Worm (Caenorhabditis elegans) whole organism, L2 larva: ENCODE data around the gene R10E4.7.

Experiments used
- C34F6.9 ChIP-seq: fragments of 150-350 bp; optimal IDR thresholded peaks from 2 replicates; lab custom pipeline; 2014; ENCODE audit warnings: missing biosample characterization, missing genetic modification characterization
- F13H6.1 ChIP-seq: sonication (generic microtip); optimal IDR thresholded peaks from 2 replicates; lab custom pipeline; 2016; ENCODE audit warnings: missing genetic modification characterization, missing compliant biosample characterization
- R02D3.7 ChIP-seq: fragments of 150-350 bp; optimal IDR thresholded peaks from 2 replicates; lab custom pipeline; 2014; ENCODE audit warnings: missing biosample characterization, missing genetic modification characterization
- Y55F3AM.14 ChIP-seq: fragments of 200-800 bp; sonication (Bioruptor generic); optimal IDR thresholded peaks from 2 replicates; lab custom pipeline; 2018; ENCODE audit warnings: mild to moderate bottlenecking, missing genetic modification characterization, missing compliant biosample characterization
- ZK546.5 ChIP-seq: sonication (generic microtip); optimal IDR thresholded peaks from 2 replicates; lab custom pipeline; 2017; ENCODE audit warnings: missing biosample characterization, missing genetic modification characterization
- alr-1 ChIP-seq: fragments of 150-350 bp; optimal IDR thresholded peaks from 2 replicates; lab custom pipeline; 2014; ENCODE audit warnings: missing biosample characterization, missing genetic modification characterization
- aly-2 ChIP-seq: fragments of 150-350 bp; optimal IDR thresholded peaks from 2 replicates; lab custom pipeline; 2014; ENCODE audit warnings: missing biosample characterization, missing genetic modification characterization
- ama-1 ChIP-seq: fragments of 150-350 bp; optimal IDR thresholded peaks from 2 replicates; lab custom pipeline; 2018; ENCODE audit warnings: inconsistent platforms
- blmp-1 ChIP-seq: sonication (generic microtip); optimal IDR thresholded peaks from 2 replicates; lab custom pipeline; 2017; ENCODE audit warnings: missing genetic modification characterization, mild to moderate bottlenecking, missing compliant biosample characterization, antibody characterized with exemption, moderate library complexity; ENCODE audit not compliant: insufficient read depth
- ceh-16 ChIP-seq: fragments of 150-350 bp; optimal IDR thresholded peaks from 2 replicates; lab custom pipeline; 2014; ENCODE audit warnings: missing biosample characterization, missing genetic modification characterization
- ceh-82 ChIP-seq: fragments of 150-350 bp; optimal IDR thresholded peaks from 2 replicates; lab custom pipeline; 2014; ENCODE audit warnings: missing biosample characterization, missing genetic modification characterization
- crh-2 ChIP-seq: sonication (generic microtip); optimal IDR thresholded peaks from 2 replicates; lab custom pipeline; 2017; ENCODE audit warnings: missing biosample characterization, missing genetic modification characterization
- dmd-4 ChIP-seq: sonication (generic microtip); optimal IDR thresholded peaks from 2 replicates; lab custom pipeline; 2017; ENCODE audit warnings: missing biosample characterization, missing genetic modification characterization
- egl-27 ChIP-seq: sonication (generic microtip); optimal IDR thresholded peaks from 3 replicates; lab custom pipeline; 2017; ENCODE audit warnings: missing biosample characterization, missing genetic modification reagents, missing genetic modification characterization
- elt-1 ChIP-seq: fragments of 150-350 bp; optimal IDR thresholded peaks from 2 replicates; lab custom pipeline; 2014; ENCODE audit warnings: missing biosample characterization, missing genetic modification characterization
- elt-3 ChIP-seq: sonication (generic microtip); optimal IDR thresholded peaks from 2 replicates; lab custom pipeline; 2017; ENCODE audit warnings: missing biosample characterization, missing genetic modification characterization
- fos-1 ChIP-seq: fragments of 150-350 bp; optimal IDR thresholded peaks from 2 replicates; lab custom pipeline; 2014; ENCODE audit warnings: missing biosample characterization, missing genetic modification characterization
- gmeb-1 ChIP-seq: fragments of 150-350 bp; optimal IDR thresholded peaks from 2 replicates; lab custom pipeline; 2014; ENCODE audit warnings: missing biosample characterization, missing genetic modification characterization
- lin-11 ChIP-seq: fragments of 150-350 bp; sonication (generic microtip); optimal IDR thresholded peaks from 2 replicates; lab custom pipeline; 2014; ENCODE audit warnings: missing biosample characterization, missing genetic modification characterization, inconsistent platforms, mixed read lengths
- lin-13 ChIP-seq: fragments of 150-350 bp; optimal IDR thresholded peaks from 2 replicates; lab custom pipeline; 2014; ENCODE audit warnings: missing biosample characterization, missing genetic modification reagents, missing genetic modification characterization
- lin-39 ChIP-seq: fragments of 150-350 bp; optimal IDR thresholded peaks from 2 replicates; lab custom pipeline; 2014; ENCODE audit warnings: missing biosample characterization, missing genetic modification reagents, missing genetic modification characterization
- lsy-2 ChIP-seq, 2 experiments: fragments of 150-350 bp in 1 of 2; sonication (generic microtip) in 1 of 2; optimal IDR thresholded peaks; 2 replicates each; lab custom pipeline; 2014 to 2017; ENCODE audit warnings: missing biosample characterization in 2 of 2, missing genetic modification characterization in 2 of 2
- mab-5 ChIP-seq: fragments of 150-350 bp; optimal IDR thresholded peaks from 2 replicates; lab custom pipeline; 2014; ENCODE audit warnings: missing biosample characterization, missing genetic modification characterization
- mbf-1 ChIP-seq: sonication (generic microtip); optimal IDR thresholded peaks from 2 replicates; lab custom pipeline; 2017; ENCODE audit warnings: missing biosample characterization, missing genetic modification characterization
- mdl-1 ChIP-seq, 2 experiments: fragments of 150-350 bp in 1 of 2; sonication (generic microtip) in 1 of 2; optimal IDR thresholded peaks; 2 replicates each; lab custom pipeline; 2017; ENCODE audit warnings: missing biosample characterization in 2 of 2, missing genetic modification characterization in 2 of 2
- nhr-10 ChIP-seq: sonication (generic microtip); optimal IDR thresholded peaks from 2 replicates; lab custom pipeline; 2017; ENCODE audit warnings: missing biosample characterization, missing genetic modification characterization
- nhr-11 ChIP-seq: fragments of 150-350 bp; optimal IDR thresholded peaks from 2 replicates; lab custom pipeline; 2014; ENCODE audit warnings: missing biosample characterization, missing genetic modification characterization
- nhr-12 ChIP-seq: fragments of 150-350 bp; optimal IDR thresholded peaks from 2 replicates; lab custom pipeline; 2014; ENCODE audit warnings: missing biosample characterization, missing genetic modification characterization
- nhr-129 ChIP-seq: fragments of 150-350 bp; optimal IDR thresholded peaks from 2 replicates; lab custom pipeline; 2014; ENCODE audit warnings: missing biosample characterization, missing genetic modification characterization
- nhr-21 ChIP-seq: fragments of 150-350 bp; optimal IDR thresholded peaks from 2 replicates; lab custom pipeline; 2014; ENCODE audit warnings: missing biosample characterization, missing genetic modification characterization
- nhr-23 ChIP-seq: fragments of 150-350 bp; optimal IDR thresholded peaks from 2 replicates; lab custom pipeline; 2014; ENCODE audit warnings: missing biosample characterization, missing genetic modification reagents, missing genetic modification characterization
- nhr-237 ChIP-seq: fragments of 150-350 bp; optimal IDR thresholded peaks from 2 replicates; lab custom pipeline; 2014; ENCODE audit warnings: missing biosample characterization, missing genetic modification characterization
- nhr-25 ChIP-seq: fragments of 150-350 bp; sonication (generic microtip); optimal IDR thresholded peaks from 3 replicates; lab custom pipeline; 2014; ENCODE audit warnings: missing biosample characterization, missing genetic modification characterization
- nhr-6 ChIP-seq: fragments of 150-350 bp; optimal IDR thresholded peaks from 2 replicates; lab custom pipeline; 2014; ENCODE audit warnings: missing biosample characterization, missing genetic modification characterization
- nhr-77 ChIP-seq: fragments of 150-350 bp; optimal IDR thresholded peaks from 2 replicates; lab custom pipeline; 2014; ENCODE audit warnings: missing biosample characterization, missing genetic modification characterization
- peb-1 ChIP-seq: fragments of 150-350 bp; optimal IDR thresholded peaks from 2 replicates; lab custom pipeline; 2014; ENCODE audit warnings: missing biosample characterization, missing genetic modification characterization
- sem-4 ChIP-seq: fragments of 150-350 bp; optimal IDR thresholded peaks from 2 replicates; lab custom pipeline; 2014; ENCODE audit warnings: missing biosample characterization, missing genetic modification reagents, missing genetic modification characterization
- skn-1 ChIP-seq: sonication (generic microtip); optimal IDR thresholded peaks from 2 replicates; lab custom pipeline; 2017; ENCODE audit warnings: missing biosample characterization, missing genetic modification characterization
- sma-3 ChIP-seq: sonication (generic microtip); optimal IDR thresholded peaks from 2 replicates; lab custom pipeline; 2016; ENCODE audit warnings: missing genetic modification reagents, missing genetic modification characterization, missing compliant biosample characterization
- sma-9 ChIP-seq, 2 experiments: fragments of 150-350 bp in 1 of 2; sonication (generic microtip) in 1 of 2; optimal IDR thresholded peaks; 2 replicates each; lab custom pipeline; 2014 to 2016; ENCODE audit warnings: missing genetic modification characterization in 2 of 2, mild to moderate bottlenecking in 1 of 2, missing biosample characterization in 1 of 2, missing compliant biosample characterization in 1 of 2, missing genetic modification reagents in 1 of 2, moderate library complexity in 1 of 2
- snpc-4 ChIP-seq: fragments of 150-350 bp; optimal IDR thresholded peaks from 2 replicates; lab custom pipeline; 2014; ENCODE audit warnings: missing biosample characterization, missing genetic modification characterization
- unc-39 ChIP-seq: fragments of 150-350 bp; optimal IDR thresholded peaks from 2 replicates; lab custom pipeline; 2014; ENCODE audit warnings: missing biosample characterization, missing genetic modification characterization
- unc-55 ChIP-seq: fragments of 150-350 bp; sonication (generic microtip); optimal IDR thresholded peaks from 3 replicates; lab custom pipeline; 2014; ENCODE audit warnings: missing biosample characterization, missing genetic modification reagents, missing genetic modification characterization
- unc-62 ChIP-seq: fragments of 150-350 bp; optimal IDR thresholded peaks from 2 replicates; lab custom pipeline; 2014; ENCODE audit warnings: missing biosample characterization, missing genetic modification reagents, missing genetic modification characterization
- zag-1 ChIP-seq: fragments of 150-350 bp; optimal IDR thresholded peaks from 2 replicates; lab custom pipeline; 2014; ENCODE audit warnings: missing biosample characterization, missing genetic modification characterization
- ztf-1 ChIP-seq: fragments of 200-800 bp; sonication (Bioruptor generic); conservative IDR thresholded peaks from 2 replicates; pipeline ENCODE4 v1.3.6; 2022; ENCODE audit warnings: missing genetic modification characterization, missing compliant biosample characterization
- ztf-11 ChIP-seq: sonication (generic microtip); optimal IDR thresholded peaks from 2 replicates; lab custom pipeline; 2017; ENCODE audit warnings: missing biosample characterization, missing genetic modification characterization
- ztf-4 ChIP-seq: fragments of 150-350 bp; optimal IDR thresholded peaks from 2 replicates; lab custom pipeline; 2014; ENCODE audit warnings: missing biosample characterization, missing genetic modification characterization

R10E4.7 gene

DNA sequence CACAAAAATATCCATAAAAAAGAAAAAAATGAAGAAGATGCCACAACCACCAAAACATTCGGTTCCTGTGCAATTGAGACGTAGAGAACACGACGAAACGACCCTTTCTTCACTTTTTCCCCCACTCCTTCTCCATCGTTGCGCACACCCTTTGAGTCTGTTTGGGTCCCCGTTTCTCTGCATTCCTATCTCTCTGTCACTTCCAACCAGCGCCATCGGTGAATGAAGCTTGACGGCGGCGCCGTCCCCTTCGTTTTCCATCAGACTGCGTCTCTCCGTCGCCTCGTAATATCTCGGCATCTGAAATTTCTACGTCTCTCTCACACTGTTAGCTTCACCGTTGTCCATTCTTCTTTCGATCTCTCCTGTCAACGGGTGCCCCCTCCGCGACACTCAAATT lies 41.0 kb downstream of the R10E4.7 start:
- TF ChIP-seq lin-11 (tag; lab: Kevin White, UChicago) (no peak), unc-55 (GFP tag; lab: Kevin White, UChicago) (peak; percentile 85), C34F6.9 (peak; percentile 64), lsy-2 (tag; optimal IDR thresholded peaks at IDR 0.05; lab: Kevin White, UChicago) (peak in 1 of 2 experiments; percentile 48), zag-1 (tag; lab: Kevin White, UChicago) (peak; percentile 34), nhr-77 (tag; lab: Kevin White, UChicago) (no peak), sem-4 (peak; percentile 46), nhr-129 (peak; percentile 49), F13H6.1 (tag; lab: Kevin White, UChicago) (peak; percentile 48)
- TF ChIP-seq, all 48 proteins: peak for 7

DNA sequence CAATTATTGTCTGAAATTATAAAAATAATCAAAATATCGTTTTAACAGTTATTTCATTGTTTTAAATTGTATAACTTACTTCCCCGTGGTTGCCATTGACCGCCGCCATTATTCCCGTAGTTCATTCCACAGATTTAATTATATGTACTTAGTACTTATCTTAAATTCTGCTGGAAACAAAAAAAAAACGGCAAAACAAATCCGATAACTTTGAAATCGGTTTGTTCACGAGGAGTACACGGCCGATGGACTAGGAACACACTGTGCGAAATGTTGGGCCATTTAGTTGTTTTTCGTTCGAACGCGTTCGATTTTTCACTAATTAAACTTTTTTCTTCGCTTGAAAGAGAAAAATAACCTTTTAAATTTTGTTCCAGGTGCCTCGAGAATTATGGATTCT lies 48.5 kb downstream of the R10E4.7 start, which contains the start of the genes B0285.3 and lcmt-1:
TSS of gene B0285.3 (minus strand) at position 267 of the 400 bp plus-strand sequence.
TSS of gene lcmt-1 (plus strand) at position 377 of the 400 bp plus-strand sequence.
- TF ChIP-seq mab-5 (tag; lab: Kevin White, UChicago) (no peak), peb-1 (no peak), ZK546.5 (tag; lab: Kevin White, UChicago) (no peak), lin-13 (GFP tag; lab: Kevin White, UChicago) (no peak), nhr-129 (no peak), nhr-10 (tag; lab: Kevin White, UChicago) (no peak), ztf-11 (tag; lab: Kevin White, UChicago) (no peak), nhr-12 (tag; lab: Kevin White, UChicago) (no peak), sem-4 (no peak), aly-2 (no peak), lsy-2 (tag; optimal IDR thresholded peaks at IDR 0.05; lab: Kevin White, UChicago) (peak in 1 of 2 experiments; percentile 68), fos-1 (no peak), nhr-11 (tag; lab: Kevin White, UChicago) (no peak), egl-27 (tag; lab: Kevin White, UChicago) (no peak), dmd-4 (tag; lab: Kevin White, UChicago) (no peak), Y55F3AM.14 (no peak), lin-39 (tag; lab: Kevin White, UChicago) (no peak), nhr-237 (tag; lab: Kevin White, UChicago) (no peak), nhr-21 (tag; lab: Kevin White, UChicago) (no peak), lin-11 (tag; lab: Kevin White, UChicago) (no peak), unc-55 (GFP tag; lab: Kevin White, UChicago) (peak; percentile 40), ceh-82 (tag; lab: Kevin White, UChicago) (no peak), snpc-4 (no peak), crh-2 (tag; lab: Kevin White, UChicago) (peak; percentile 24), sma-9 (GFP tag; optimal IDR thresholded peaks at IDR 0.05; lab: Kevin White, UChicago) (peak; percentile 17), sma-9 (tag; optimal IDR thresholded peaks at IDR 0.05; lab: Kevin White, UChicago) (no peak), skn-1 (tag; lab: Kevin White, UChicago) (no peak), C34F6.9 (peak; percentile 50), mdl-1 (tag; optimal IDR thresholded peaks at IDR 0.05; lab: Kevin White, UChicago) (no peak), nhr-25 (tag; lab: Kevin White, UChicago) (peak; percentile 29), elt-3 (tag; lab: Kevin White, UChicago) (no peak), ztf-1 (GFP tag; lab: Robert Waterston, UW) (no peak), ztf-4 (tag; lab: Kevin White, UChicago) (no peak), unc-62 (GFP tag; lab: Kevin White, UChicago) (no peak), elt-1 (tag; lab: Kevin White, UChicago) (no peak), mbf-1 (tag; lab: Kevin White, UChicago) (no peak), unc-39 (tag; lab: Kevin White, UChicago) (no peak), nhr-6 (tag; lab: Kevin White, UChicago) (no peak), nhr-77 (tag; lab: Kevin White, UChicago) (no peak), gmeb-1 (tag; lab: Kevin White, UChicago) (peak; percentile 54), R02D3.7 (tag; lab: Kevin White, UChicago) (no peak), ama-1 (lab: Kevin White, UChicago) (no peak), F13H6.1 (tag; lab: Kevin White, UChicago) (peak; percentile 43), zag-1 (tag; lab: Kevin White, UChicago) (no peak), sma-3 (GFP tag; lab: Kevin White, UChicago) (peak; percentile 39), blmp-1 (tag; lab: Kevin White, UChicago) (no peak), nhr-23 (tag; lab: Kevin White, UChicago) (no peak), alr-1 (tag; lab: Kevin White, UChicago) (no peak), ceh-16 (tag; lab: Kevin White, UChicago) (no peak)
